Worm (Caenorhabditis elegans) whole organism, mixed stage, embryonic: ENCODE results near the gene cest-12.
A peak's percentile ranks its signal among the peaks of the same experiment; 100 is the strongest.

ENCODE experiments used
- M03D4.4 ChIP-seq: sonication (generic microtip); optimal IDR thresholded peaks from 2 replicates; lab custom pipeline; 2017; ENCODE audit warnings: mild to moderate bottlenecking, missing genetic modification characterization, missing compliant biosample characterization
- bed-3 ChIP-seq: fragments of 200-800 bp; sonication (Bioruptor generic); optimal IDR thresholded peaks from 3 replicates; lab custom pipeline; 2018; ENCODE audit warnings: mild to moderate bottlenecking, missing genetic modification characterization, moderate library complexity, missing compliant biosample characterization
- blmp-1 ChIP-seq: fragments of 150-350 bp; optimal IDR thresholded peaks from 2 replicates; lab custom pipeline; 2014; ENCODE audit warnings: missing biosample characterization, missing genetic modification characterization
- ceh-39 ChIP-seq: fragments of 150-350 bp; optimal IDR thresholded peaks from 2 replicates; lab custom pipeline; 2014; ENCODE audit warnings: missing biosample characterization, missing genetic modification characterization
- ceh-43 ChIP-seq: fragments of 200-800 bp; sonication (Bioruptor generic); optimal IDR thresholded peaks from 2 replicates; lab custom pipeline; 2018; ENCODE audit warnings: mild to moderate bottlenecking, missing genetic modification characterization, moderate library complexity, missing compliant biosample characterization
- ceh-83 ChIP-seq: fragments of 200-800 bp; sonication (Bioruptor generic); optimal IDR thresholded peaks from 2 replicates; lab custom pipeline; 2018; ENCODE audit warnings: mild to moderate bottlenecking, missing genetic modification characterization, missing compliant biosample characterization
- ces-1 ChIP-seq: fragments of 150-350 bp; optimal IDR thresholded peaks from 2 replicates; lab custom pipeline; 2014; ENCODE audit warnings: missing biosample characterization, missing genetic modification reagents, missing genetic modification characterization
- cnd-1 ChIP-seq: fragments of 200-800 bp; sonication (Bioruptor generic); optimal IDR thresholded peaks from 2 replicates; lab custom pipeline; 2018; ENCODE audit warnings: mild to moderate bottlenecking, missing genetic modification characterization, missing compliant biosample characterization
- elt-3 ChIP-seq: fragments of 150-350 bp; optimal IDR thresholded peaks from 2 replicates; lab custom pipeline; 2014; ENCODE audit warnings: missing biosample characterization, missing genetic modification characterization
- ham-2 ChIP-seq: fragments of 200-800 bp; sonication (Bioruptor generic); optimal IDR thresholded peaks from 2 replicates; lab custom pipeline; 2018; ENCODE audit warnings: mild to moderate bottlenecking, missing genetic modification characterization, missing compliant biosample characterization
- hlh-1 ChIP-seq: fragments of 150-350 bp; optimal IDR thresholded peaks from 2 replicates; lab custom pipeline; 2014; ENCODE audit warnings: missing biosample characterization, missing genetic modification reagents, missing genetic modification characterization
- lin-13 ChIP-seq: fragments of 150-350 bp; optimal IDR thresholded peaks from 2 replicates; lab custom pipeline; 2014; ENCODE audit warnings: missing biosample characterization, missing genetic modification characterization
- lin-32 ChIP-seq: fragments of 200-800 bp; sonication (Bioruptor generic); optimal IDR thresholded peaks from 2 replicates; lab custom pipeline; 2018; ENCODE audit warnings: mild to moderate bottlenecking, missing genetic modification characterization, missing compliant biosample characterization
- lsy-2 ChIP-seq: fragments of 150-350 bp; optimal IDR thresholded peaks from 2 replicates; lab custom pipeline; 2014; ENCODE audit warnings: missing biosample characterization, missing genetic modification characterization
- mab-5 ChIP-seq: fragments of 150-350 bp; optimal IDR thresholded peaks from 2 replicates; lab custom pipeline; 2014; ENCODE audit warnings: missing biosample characterization, missing genetic modification characterization
- mep-1 ChIP-seq: fragments of 150-350 bp; optimal IDR thresholded peaks from 2 replicates; lab custom pipeline; 2017; ENCODE audit warnings: missing biosample characterization, missing genetic modification reagents, missing genetic modification characterization, inconsistent platforms
- nhr-12 ChIP-seq: fragments of 150-350 bp; optimal IDR thresholded peaks from 2 replicates; lab custom pipeline; 2014; ENCODE audit warnings: missing biosample characterization, missing genetic modification characterization
- nhr-2 ChIP-seq: fragments of 150-350 bp; optimal IDR thresholded peaks from 2 replicates; lab custom pipeline; 2014; ENCODE audit warnings: missing biosample characterization, missing genetic modification characterization
- nhr-237 ChIP-seq: fragments of 150-350 bp; optimal IDR thresholded peaks from 2 replicates; lab custom pipeline; 2014; ENCODE audit warnings: missing biosample characterization, missing genetic modification characterization
- nhr-28 ChIP-seq: fragments of 150-350 bp; optimal IDR thresholded peaks from 2 replicates; lab custom pipeline; 2014; ENCODE audit warnings: missing biosample characterization, missing genetic modification characterization
- nhr-76 ChIP-seq: sonication (generic microtip); optimal IDR thresholded peaks from 2 replicates; lab custom pipeline; 2017; ENCODE audit warnings: missing biosample characterization, missing genetic modification characterization
- pha-4 ChIP-seq: fragments of 150-350 bp; optimal IDR thresholded peaks from 2 replicates; lab custom pipeline; 2018; ENCODE audit warnings: missing biosample characterization, missing genetic modification reagents, missing genetic modification characterization
- sem-2 ChIP-seq: fragments of 200-800 bp; sonication (Bioruptor generic); optimal IDR thresholded peaks from 2 replicates; lab custom pipeline; 2018; ENCODE audit warnings: mild to moderate bottlenecking, missing genetic modification characterization, missing compliant biosample characterization
- snpc-4 ChIP-seq: fragments of 150-350 bp; optimal IDR thresholded peaks from 2 replicates; lab custom pipeline; 2014; ENCODE audit warnings: missing biosample characterization, missing genetic modification characterization
- sptf-1 ChIP-seq: sonication (generic microtip); optimal IDR thresholded peaks from 2 replicates; lab custom pipeline; 2017; ENCODE audit warnings: mild to moderate bottlenecking, missing genetic modification characterization, moderate library complexity, missing compliant biosample characterization
- tbx-8 ChIP-seq: fragments of 200-800 bp; sonication (Bioruptor generic); optimal IDR thresholded peaks from 2 replicates; lab custom pipeline; 2018; ENCODE audit warnings: mild to moderate bottlenecking, missing genetic modification characterization, moderate library complexity, missing compliant biosample characterization
- unc-120 ChIP-seq: sonication (generic microtip); optimal IDR thresholded peaks from 2 replicates; lab custom pipeline; 2017; ENCODE audit warnings: missing genetic modification characterization, missing compliant biosample characterization; ENCODE audit not compliant: poor library complexity, severe bottlenecking
- unc-39 ChIP-seq: fragments of 150-350 bp; optimal IDR thresholded peaks from 2 replicates; lab custom pipeline; 2014; ENCODE audit warnings: missing biosample characterization, missing genetic modification characterization
- zip-8 ChIP-seq: fragments of 150-350 bp; optimal IDR thresholded peaks from 2 replicates; lab custom pipeline; 2014; ENCODE audit warnings: missing biosample characterization, missing genetic modification characterization
- ztf-11 ChIP-seq: fragments of 150-350 bp; optimal IDR thresholded peaks from 2 replicates; lab custom pipeline; 2014; ENCODE audit warnings: missing biosample characterization, missing genetic modification characterization

The cest-12 gene

ce11 chrIII:12094158-12094856 lies 13.0 kb downstream of the cest-12 start:
- no peak for TF ChIP-seq lin-13 (tag; lab: Kevin White, UChicago)
- TF ChIP-seq unc-39 (tag; lab: Kevin White, UChicago) = no peak
- no peak for TF ChIP-seq sem-2 (GFP tag; lab: Kevin White, UChicago)
- no peak for TF ChIP-seq sptf-1 (tag; lab: Kevin White, UChicago)
- no peak for TF ChIP-seq snpc-4 (tag; lab: Kevin White, UChicago)
- TF ChIP-seq cnd-1 (tag; lab: Kevin White, UChicago) = no peak
- TF ChIP-seq ztf-11 (tag; lab: Kevin White, UChicago) = no peak
- TF ChIP-seq ceh-83 = no peak
- TF ChIP-seq pha-4 = no peak
- no peak for TF ChIP-seq unc-120 (tag; lab: Kevin White, UChicago)
- TF ChIP-seq zip-8 = no peak
- no peak for TF ChIP-seq bed-3 (GFP tag; lab: Kevin White, UChicago)
- TF ChIP-seq lin-32 (GFP tag; lab: Kevin White, UChicago) = no peak
- no peak for TF ChIP-seq nhr-12 (tag; lab: Kevin White, UChicago)
- TF ChIP-seq lsy-2 (tag; lab: Kevin White, UChicago) = no peak

DNA sequence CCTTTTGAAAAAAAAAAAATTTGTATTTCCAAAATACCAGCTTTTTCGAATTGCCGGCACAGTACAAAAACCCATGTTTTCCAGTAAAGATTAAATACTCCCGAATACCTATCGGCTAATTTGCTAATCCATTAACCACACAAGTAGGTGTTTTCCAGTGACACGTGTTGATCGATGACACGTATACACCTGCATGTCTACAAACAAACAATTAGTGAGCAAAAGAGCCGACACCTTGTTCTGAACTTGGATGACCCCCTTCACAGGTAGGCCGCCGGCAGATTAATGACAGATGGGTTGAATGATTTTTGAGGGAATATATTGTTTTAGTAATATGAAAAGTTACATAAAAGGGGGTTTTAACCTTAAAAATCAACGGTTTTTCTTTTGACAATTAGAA lies 14.7 kb downstream of the cest-12 start:
- no peak for TF ChIP-seq sptf-1 (tag; lab: Kevin White, UChicago)
- no peak for TF ChIP-seq ceh-83
- TF ChIP-seq elt-3 = no peak
- TF ChIP-seq nhr-2 (tag; lab: Kevin White, UChicago) = peak; percentile 94
- no peak for TF ChIP-seq ham-2 (GFP tag; lab: Kevin White, UChicago)
- TF ChIP-seq ztf-11 (tag; lab: Kevin White, UChicago) = no peak
- no peak for TF ChIP-seq ceh-39 (tag; lab: Kevin White, UChicago)

DNA sequence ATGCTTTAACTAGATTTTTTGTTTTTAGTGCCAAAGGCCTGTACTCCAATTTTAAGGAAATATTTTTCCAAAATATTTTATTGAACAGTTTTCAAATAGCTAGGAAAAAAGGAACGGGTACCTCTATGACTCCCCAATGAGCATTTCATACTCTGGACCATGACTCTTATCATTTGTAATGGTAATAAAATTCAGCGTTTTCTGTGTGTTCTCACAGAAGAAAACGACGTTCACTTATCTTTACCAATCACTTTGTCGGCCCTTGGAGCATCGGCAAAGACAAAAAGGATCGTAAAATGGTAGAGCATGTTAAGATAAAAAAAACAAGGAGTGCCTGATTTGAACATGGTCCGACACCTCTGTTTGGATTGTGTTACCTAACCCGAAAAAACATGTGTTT lies 19.8 kb downstream of the cest-12 start:
- no peak for TF ChIP-seq lin-13 (tag; lab: Kevin White, UChicago)

ce11 chrIII:12084749-12085307 lies 22.5 kb downstream of the cest-12 start:
- TF ChIP-seq ces-1 = no peak
- no peak for TF ChIP-seq pha-4
- TF ChIP-seq nhr-28 = no peak
- no peak for TF ChIP-seq mep-1 (tag; lab: Kevin White, UChicago)
- peak; percentile 14 for TF ChIP-seq ceh-83
- no peak for TF ChIP-seq M03D4.4 (tag; lab: Kevin White, UChicago)
- no peak for TF ChIP-seq nhr-12 (tag; lab: Kevin White, UChicago)
- peak; percentile 7 for TF ChIP-seq nhr-2 (tag; lab: Kevin White, UChicago)
- TF ChIP-seq lsy-2 (tag; lab: Kevin White, UChicago) = peak; percentile 89
- no peak for TF ChIP-seq sem-2 (GFP tag; lab: Kevin White, UChicago)
- no peak for TF ChIP-seq ztf-11 (tag; lab: Kevin White, UChicago)
- TF ChIP-seq, all 35 proteins: peak for 3

DNA sequence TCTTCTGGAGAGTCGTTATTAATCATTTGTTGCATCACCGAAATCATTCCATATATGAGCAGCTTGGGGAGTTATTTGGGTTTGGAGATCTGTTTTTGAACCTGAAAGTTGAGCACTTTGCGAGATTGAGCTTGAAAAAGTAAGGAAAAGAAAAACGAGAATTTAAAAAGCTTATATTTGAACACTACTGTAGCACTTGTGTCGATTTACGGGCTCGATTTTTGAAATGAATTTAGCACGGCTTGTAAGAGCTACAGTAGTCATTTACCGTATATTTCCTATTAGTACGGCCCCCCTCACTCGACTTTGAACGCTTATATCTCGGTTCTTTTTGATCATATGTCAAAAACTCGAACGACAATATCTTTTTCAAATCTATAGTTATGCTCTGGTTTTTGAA lies 23.1 kb downstream of the cest-12 start, which contains the start of gene nob-1:
Gene nob-1 (minus strand): TSS at position 101 of the 400 bp plus-strand sequence.
- TF ChIP-seq nhr-2 (tag; lab: Kevin White, UChicago) (no peak), sptf-1 (tag; lab: Kevin White, UChicago) (no peak), nhr-76 (no peak), blmp-1 (tag; lab: Kevin White, UChicago) (no peak), lsy-2 (tag; lab: Kevin White, UChicago) (no peak), snpc-4 (tag; lab: Kevin White, UChicago) (no peak), ceh-83 (no peak)

DNA sequence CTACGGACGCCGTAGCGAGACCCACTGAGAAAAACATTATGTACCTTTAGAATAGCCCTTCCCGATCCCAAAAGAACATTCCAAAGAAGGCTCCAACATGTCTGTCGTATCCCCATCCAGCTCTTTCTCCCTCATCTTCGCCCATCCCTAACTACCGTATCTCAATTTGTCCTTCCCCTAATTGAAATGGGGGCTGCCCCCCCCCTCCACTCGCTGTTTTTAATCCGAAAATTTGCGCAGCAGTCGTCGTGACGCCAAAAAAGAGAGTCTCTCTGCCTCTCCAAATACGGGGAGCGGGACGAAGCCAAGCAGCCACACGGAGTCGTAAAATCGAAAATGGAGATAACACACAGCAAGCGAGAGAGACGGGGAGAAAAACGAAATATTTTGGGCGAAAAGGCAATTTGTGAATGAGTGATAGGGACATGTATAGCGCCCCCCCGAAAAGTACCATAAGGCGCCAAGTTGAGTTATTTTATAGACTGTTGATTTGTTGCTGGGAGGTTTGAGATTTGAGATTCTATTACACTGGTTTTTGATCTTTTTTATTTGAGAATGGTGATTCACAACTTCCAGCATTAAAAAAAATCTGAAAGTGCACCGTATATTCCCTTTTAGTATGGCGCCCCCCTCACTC lies 25.2 kb downstream of the cest-12 start:
- TF ChIP-seq hlh-1 (tag; lab: Kevin White, UChicago) (no peak), ces-1 (no peak), mab-5 (tag; lab: Kevin White, UChicago) (no peak), tbx-8 (GFP tag; lab: Kevin White, UChicago) (no peak), nhr-76 (no peak), lin-32 (GFP tag; lab: Kevin White, UChicago) (no peak), ceh-39 (tag; lab: Kevin White, UChicago) (no peak), snpc-4 (tag; lab: Kevin White, UChicago) (no peak), ceh-43 (GFP tag; lab: Kevin White, UChicago) (no peak), lsy-2 (tag; lab: Kevin White, UChicago) (no peak), pha-4 (no peak), nhr-237 (tag; lab: Kevin White, UChicago) (no peak), lin-13 (tag; lab: Kevin White, UChicago) (no peak), sem-2 (GFP tag; lab: Kevin White, UChicago) (no peak)
